Worm (Caenorhabditis elegans) whole organism, L2 larva: ENCODE results near the gene oac-23.

ENCODE experiments used
- C34F6.9 ChIP-seq: fragments of 150-350 bp; optimal IDR thresholded peaks from 2 replicates; lab custom pipeline; 2014; ENCODE audit warnings: missing biosample characterization, missing genetic modification characterization
- F13H6.1 ChIP-seq: sonication (generic microtip); optimal IDR thresholded peaks from 2 replicates; lab custom pipeline; 2016; ENCODE audit warnings: missing genetic modification characterization, missing compliant biosample characterization
- R02D3.7 ChIP-seq: fragments of 150-350 bp; optimal IDR thresholded peaks from 2 replicates; lab custom pipeline; 2014; ENCODE audit warnings: missing biosample characterization, missing genetic modification characterization
- Y55F3AM.14 ChIP-seq: fragments of 200-800 bp; sonication (Bioruptor generic); optimal IDR thresholded peaks from 2 replicates; lab custom pipeline; 2018; ENCODE audit warnings: mild to moderate bottlenecking, missing genetic modification characterization, missing compliant biosample characterization
- ZK546.5 ChIP-seq: sonication (generic microtip); optimal IDR thresholded peaks from 2 replicates; lab custom pipeline; 2017; ENCODE audit warnings: missing biosample characterization, missing genetic modification characterization
- ama-1 ChIP-seq: fragments of 150-350 bp; optimal IDR thresholded peaks from 2 replicates; lab custom pipeline; 2018; ENCODE audit warnings: inconsistent platforms
- ceh-16 ChIP-seq: fragments of 150-350 bp; optimal IDR thresholded peaks from 2 replicates; lab custom pipeline; 2014; ENCODE audit warnings: missing biosample characterization, missing genetic modification characterization
- ceh-82 ChIP-seq: fragments of 150-350 bp; optimal IDR thresholded peaks from 2 replicates; lab custom pipeline; 2014; ENCODE audit warnings: missing biosample characterization, missing genetic modification characterization
- crh-2 ChIP-seq: sonication (generic microtip); optimal IDR thresholded peaks from 2 replicates; lab custom pipeline; 2017; ENCODE audit warnings: missing biosample characterization, missing genetic modification characterization
- dmd-4 ChIP-seq: sonication (generic microtip); optimal IDR thresholded peaks from 2 replicates; lab custom pipeline; 2017; ENCODE audit warnings: missing biosample characterization, missing genetic modification characterization
- egl-27 ChIP-seq: sonication (generic microtip); optimal IDR thresholded peaks from 3 replicates; lab custom pipeline; 2017; ENCODE audit warnings: missing biosample characterization, missing genetic modification reagents, missing genetic modification characterization
- fos-1 ChIP-seq: fragments of 150-350 bp; optimal IDR thresholded peaks from 2 replicates; lab custom pipeline; 2014; ENCODE audit warnings: missing biosample characterization, missing genetic modification characterization
- lin-11 ChIP-seq: fragments of 150-350 bp; sonication (generic microtip); optimal IDR thresholded peaks from 2 replicates; lab custom pipeline; 2014; ENCODE audit warnings: missing biosample characterization, missing genetic modification characterization, inconsistent platforms, mixed read lengths
- lin-13 ChIP-seq: fragments of 150-350 bp; optimal IDR thresholded peaks from 2 replicates; lab custom pipeline; 2014; ENCODE audit warnings: missing biosample characterization, missing genetic modification reagents, missing genetic modification characterization
- lin-39 ChIP-seq: fragments of 150-350 bp; optimal IDR thresholded peaks from 2 replicates; lab custom pipeline; 2014; ENCODE audit warnings: missing biosample characterization, missing genetic modification reagents, missing genetic modification characterization
- mab-5 ChIP-seq: fragments of 150-350 bp; optimal IDR thresholded peaks from 2 replicates; lab custom pipeline; 2014; ENCODE audit warnings: missing biosample characterization, missing genetic modification characterization
- mbf-1 ChIP-seq: sonication (generic microtip); optimal IDR thresholded peaks from 2 replicates; lab custom pipeline; 2017; ENCODE audit warnings: missing biosample characterization, missing genetic modification characterization
- mdl-1 ChIP-seq, 2 experiments: fragments of 150-350 bp in 1 of 2; sonication (generic microtip) in 1 of 2; optimal IDR thresholded peaks; 2 replicates each; lab custom pipeline; 2017; ENCODE audit warnings: missing biosample characterization in 2 of 2, missing genetic modification characterization in 2 of 2
- nhr-10 ChIP-seq: sonication (generic microtip); optimal IDR thresholded peaks from 2 replicates; lab custom pipeline; 2017; ENCODE audit warnings: missing biosample characterization, missing genetic modification characterization
- nhr-11 ChIP-seq: fragments of 150-350 bp; optimal IDR thresholded peaks from 2 replicates; lab custom pipeline; 2014; ENCODE audit warnings: missing biosample characterization, missing genetic modification characterization
- nhr-12 ChIP-seq: fragments of 150-350 bp; optimal IDR thresholded peaks from 2 replicates; lab custom pipeline; 2014; ENCODE audit warnings: missing biosample characterization, missing genetic modification characterization
- nhr-129 ChIP-seq: fragments of 150-350 bp; optimal IDR thresholded peaks from 2 replicates; lab custom pipeline; 2014; ENCODE audit warnings: missing biosample characterization, missing genetic modification characterization
- nhr-21 ChIP-seq: fragments of 150-350 bp; optimal IDR thresholded peaks from 2 replicates; lab custom pipeline; 2014; ENCODE audit warnings: missing biosample characterization, missing genetic modification characterization
- nhr-23 ChIP-seq: fragments of 150-350 bp; optimal IDR thresholded peaks from 2 replicates; lab custom pipeline; 2014; ENCODE audit warnings: missing biosample characterization, missing genetic modification reagents, missing genetic modification characterization
- nhr-25 ChIP-seq: fragments of 150-350 bp; sonication (generic microtip); optimal IDR thresholded peaks from 3 replicates; lab custom pipeline; 2014; ENCODE audit warnings: missing biosample characterization, missing genetic modification characterization
- nhr-77 ChIP-seq: fragments of 150-350 bp; optimal IDR thresholded peaks from 2 replicates; lab custom pipeline; 2014; ENCODE audit warnings: missing biosample characterization, missing genetic modification characterization
- skn-1 ChIP-seq: sonication (generic microtip); optimal IDR thresholded peaks from 2 replicates; lab custom pipeline; 2017; ENCODE audit warnings: missing biosample characterization, missing genetic modification characterization
- sma-3 ChIP-seq: sonication (generic microtip); optimal IDR thresholded peaks from 2 replicates; lab custom pipeline; 2016; ENCODE audit warnings: missing genetic modification reagents, missing genetic modification characterization, missing compliant biosample characterization
- sma-9 ChIP-seq, 2 experiments: fragments of 150-350 bp in 1 of 2; sonication (generic microtip) in 1 of 2; optimal IDR thresholded peaks; 2 replicates each; lab custom pipeline; 2014 to 2016; ENCODE audit warnings: missing genetic modification characterization in 2 of 2, mild to moderate bottlenecking in 1 of 2, missing biosample characterization in 1 of 2, missing compliant biosample characterization in 1 of 2, missing genetic modification reagents in 1 of 2, moderate library complexity in 1 of 2
- unc-39 ChIP-seq: fragments of 150-350 bp; optimal IDR thresholded peaks from 2 replicates; lab custom pipeline; 2014; ENCODE audit warnings: missing biosample characterization, missing genetic modification characterization
- unc-55 ChIP-seq: fragments of 150-350 bp; sonication (generic microtip); optimal IDR thresholded peaks from 3 replicates; lab custom pipeline; 2014; ENCODE audit warnings: missing biosample characterization, missing genetic modification reagents, missing genetic modification characterization
- unc-62 ChIP-seq: fragments of 150-350 bp; optimal IDR thresholded peaks from 2 replicates; lab custom pipeline; 2014; ENCODE audit warnings: missing biosample characterization, missing genetic modification reagents, missing genetic modification characterization
- ztf-11 ChIP-seq: sonication (generic microtip); optimal IDR thresholded peaks from 2 replicates; lab custom pipeline; 2017; ENCODE audit warnings: missing biosample characterization, missing genetic modification characterization
- ztf-4 ChIP-seq: fragments of 150-350 bp; optimal IDR thresholded peaks from 2 replicates; lab custom pipeline; 2014; ENCODE audit warnings: missing biosample characterization, missing genetic modification characterization

oac-23 gene

DNA sequence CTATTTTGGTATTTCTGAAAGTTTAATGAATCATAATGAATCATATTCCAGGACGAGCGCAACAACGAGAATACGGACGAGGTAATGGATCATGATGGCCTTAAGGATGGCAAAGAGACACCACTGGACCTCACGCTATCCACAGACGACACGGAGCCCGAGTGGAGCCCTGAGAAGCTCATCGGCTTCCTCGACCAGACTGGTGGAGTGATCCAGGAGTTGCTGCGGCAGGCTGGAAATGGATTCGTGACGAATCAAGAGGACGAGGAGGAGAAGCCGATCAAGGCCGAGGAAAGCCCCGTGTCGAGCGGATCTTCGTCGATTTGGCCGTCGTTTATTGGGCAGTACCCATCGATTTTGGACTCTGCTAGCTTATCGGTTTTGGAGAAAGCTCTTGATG is 21.7 kb upstream of the oac-23 start:
- TF ChIP-seq C34F6.9 (tag; lab: Kevin White, UChicago) (no peak), ztf-4 (tag; lab: Kevin White, UChicago) (no peak), mbf-1 (no peak), ceh-82 (tag; lab: Kevin White, UChicago) (no peak), nhr-129 (tag; lab: Kevin White, UChicago) (no peak), unc-55 (GFP tag; lab: Kevin White, UChicago) (no peak), fos-1 (tag; lab: Kevin White, UChicago) (no peak), nhr-11 (tag; lab: Kevin White, UChicago) (no peak), unc-39 (no peak), ztf-11 (tag; lab: Kevin White, UChicago) (no peak)

- no peak for TF ChIP-seq dmd-4 (tag; lab: Kevin White, UChicago)
- TF ChIP-seq Y55F3AM.14: no peak
- TF ChIP-seq fos-1 (tag; lab: Kevin White, UChicago): no peak
- no peak for TF ChIP-seq nhr-21
- no peak for TF ChIP-seq nhr-11 (tag; lab: Kevin White, UChicago)
- no peak for TF ChIP-seq sma-3 (GFP tag; lab: Kevin White, UChicago)
- no peak for TF ChIP-seq R02D3.7 (tag; lab: Kevin White, UChicago)
- TF ChIP-seq F13H6.1 (tag; lab: Kevin White, UChicago): no peak
- TF ChIP-seq ama-1 (lab: Kevin White, UChicago): no peak
- TF ChIP-seq C34F6.9 (tag; lab: Kevin White, UChicago): no peak
- TF ChIP-seq ceh-16 (tag; lab: Kevin White, UChicago): no peak
- no peak for TF ChIP-seq ZK546.5 (tag; lab: Kevin White, UChicago)
- TF ChIP-seq, all 48 proteins: peak for 0
Measured at ce11 chrIV:3860419-3860818, 20.8 kb upstream of the oac-23 start.

ce11 chrIV:3862948-3863347 is 18.3 kb upstream of the oac-23 start:
- TF ChIP-seq egl-27 (tag; lab: Kevin White, UChicago): no peak
- TF ChIP-seq skn-1 (tag; lab: Kevin White, UChicago): no peak
- no peak for TF ChIP-seq mbf-1

DNA sequence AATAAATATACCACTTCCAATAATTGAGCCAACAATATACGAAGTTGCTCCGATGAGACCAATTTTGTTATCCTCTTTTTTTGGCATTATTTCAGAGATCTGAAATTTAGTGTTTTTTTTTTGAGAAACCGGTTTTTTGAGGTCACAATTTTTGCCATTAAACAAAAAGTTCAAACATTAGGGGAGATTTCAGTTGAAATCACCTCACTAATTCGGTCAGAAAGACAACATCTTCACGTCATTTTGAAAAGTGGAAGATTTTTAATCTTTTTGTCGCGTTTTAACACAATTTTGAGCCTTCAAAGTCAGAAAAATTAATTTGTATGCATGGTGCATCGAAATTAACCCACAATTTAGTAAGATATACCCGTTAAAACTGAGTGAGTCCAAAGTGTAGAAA is 16.3 kb upstream of the oac-23 start, which contains the start of gene aat-8:
TSS of gene aat-8 (minus strand) at position 101 of the 400 bp plus-strand sequence.
- no peak for TF ChIP-seq unc-39
- TF ChIP-seq ztf-11 (tag; lab: Kevin White, UChicago): no peak
- no peak for TF ChIP-seq unc-62 (GFP tag; lab: Kevin White, UChicago)
- TF ChIP-seq sma-9 (GFP tag; optimal IDR thresholded peaks at IDR 0.05; lab: Kevin White, UChicago): no peak
- TF ChIP-seq sma-9 (tag; optimal IDR thresholded peaks at IDR 0.05; lab: Kevin White, UChicago): no peak
- TF ChIP-seq Y55F3AM.14: no peak
- TF ChIP-seq nhr-11 (tag; lab: Kevin White, UChicago): no peak
- TF ChIP-seq ceh-16 (tag; lab: Kevin White, UChicago): no peak
- no peak for TF ChIP-seq crh-2
- TF ChIP-seq dmd-4 (tag; lab: Kevin White, UChicago): no peak
- no peak for TF ChIP-seq ama-1 (lab: Kevin White, UChicago)
- no peak for TF ChIP-seq egl-27 (tag; lab: Kevin White, UChicago)
- no peak for TF ChIP-seq lin-39 (tag; lab: Kevin White, UChicago)
- no peak for TF ChIP-seq nhr-12 (tag; lab: Kevin White, UChicago)
- TF ChIP-seq nhr-23 (tag; lab: Kevin White, UChicago): no peak
- TF ChIP-seq skn-1 (tag; lab: Kevin White, UChicago): no peak
- TF ChIP-seq nhr-10 (tag; lab: Kevin White, UChicago): no peak
- TF ChIP-seq mab-5 (tag; lab: Kevin White, UChicago): no peak

DNA sequence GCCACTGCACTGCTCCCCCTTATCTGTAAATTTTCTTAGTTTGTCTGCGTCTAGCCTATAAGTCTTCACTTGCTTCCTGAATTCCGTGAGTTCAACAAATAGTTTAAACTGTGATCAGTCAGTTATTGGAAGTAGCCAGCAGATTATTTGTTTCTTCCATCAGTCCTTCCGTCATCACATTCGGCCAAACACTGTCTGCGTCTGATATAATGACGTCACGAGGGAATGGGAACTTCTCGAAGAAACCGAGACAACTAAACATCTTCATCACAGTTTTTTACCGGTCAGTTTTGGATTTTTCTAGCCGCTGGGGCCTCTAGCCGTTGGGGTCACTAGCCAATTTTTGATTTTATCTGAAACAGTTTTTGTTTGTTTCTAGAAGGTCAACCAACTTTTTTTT is 15.2 kb upstream of the oac-23 start:
- TF ChIP-seq fos-1 (tag; lab: Kevin White, UChicago) (peak; percentile 3), ZK546.5 (tag; lab: Kevin White, UChicago) (no peak), nhr-25 (peak; percentile 38), nhr-129 (tag; lab: Kevin White, UChicago) (peak; percentile 24)

DNA sequence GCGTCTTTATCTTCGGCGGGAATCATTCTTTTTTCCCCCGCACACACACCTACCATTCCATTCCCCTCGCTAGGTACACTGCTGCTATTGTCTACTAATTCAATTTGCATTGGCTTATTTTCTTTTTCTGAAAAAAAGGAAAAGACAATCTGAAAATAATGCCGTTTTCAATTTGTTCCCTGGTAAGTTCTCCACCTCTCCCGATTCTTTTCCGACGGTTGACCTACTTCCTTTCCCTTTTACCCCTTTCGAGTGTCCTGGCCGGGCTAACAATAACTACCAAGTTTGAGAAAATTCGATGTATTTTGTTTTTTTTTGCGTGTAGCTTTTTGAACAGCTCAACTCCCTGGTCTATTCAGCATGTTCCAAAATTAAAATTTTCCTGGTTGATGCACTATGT is 14.0 kb upstream of the oac-23 start, which contains the start of gene F37C4.4:
TSS of gene F37C4.4 (plus strand) at position 58 of the 400 bp plus-strand sequence.
- no peak for TF ChIP-seq ztf-4 (tag; lab: Kevin White, UChicago)
- no peak for TF ChIP-seq lin-11 (tag; lab: Kevin White, UChicago)
- TF ChIP-seq fos-1 (tag; lab: Kevin White, UChicago): no peak
- TF ChIP-seq crh-2: no peak
- no peak for TF ChIP-seq unc-62 (GFP tag; lab: Kevin White, UChicago)
- TF ChIP-seq nhr-23 (tag; lab: Kevin White, UChicago): no peak
- TF ChIP-seq ZK546.5 (tag; lab: Kevin White, UChicago): no peak
- no peak for TF ChIP-seq sma-9 (GFP tag; optimal IDR thresholded peaks at IDR 0.05; lab: Kevin White, UChicago)
- TF ChIP-seq sma-9 (tag; optimal IDR thresholded peaks at IDR 0.05; lab: Kevin White, UChicago): no peak
- no peak for TF ChIP-seq nhr-77 (tag; lab: Kevin White, UChicago)
- TF ChIP-seq nhr-21: no peak
- TF ChIP-seq sma-3 (GFP tag; lab: Kevin White, UChicago): no peak
- TF ChIP-seq ama-1 (lab: Kevin White, UChicago): no peak
- no peak for TF ChIP-seq dmd-4 (tag; lab: Kevin White, UChicago)
- no peak for TF ChIP-seq skn-1 (tag; lab: Kevin White, UChicago)
- no peak for TF ChIP-seq mdl-1 (tag; optimal IDR thresholded peaks at IDR 0.05; lab: Kevin White, UChicago)
- no peak for TF ChIP-seq ztf-11 (tag; lab: Kevin White, UChicago)
- no peak for TF ChIP-seq C34F6.9 (tag; lab: Kevin White, UChicago)
- TF ChIP-seq lin-13 (GFP tag; lab: Kevin White, UChicago): no peak
- TF ChIP-seq ceh-16 (tag; lab: Kevin White, UChicago): no peak
- TF ChIP-seq F13H6.1 (tag; lab: Kevin White, UChicago): no peak
